Fruit fly (Drosophila melanogaster): Measurements from ENCODE around the gene CG13031.
A peak's percentile ranks its signal among the peaks of the same experiment; 100 is the strongest.

Gene CG13031

DNA sequence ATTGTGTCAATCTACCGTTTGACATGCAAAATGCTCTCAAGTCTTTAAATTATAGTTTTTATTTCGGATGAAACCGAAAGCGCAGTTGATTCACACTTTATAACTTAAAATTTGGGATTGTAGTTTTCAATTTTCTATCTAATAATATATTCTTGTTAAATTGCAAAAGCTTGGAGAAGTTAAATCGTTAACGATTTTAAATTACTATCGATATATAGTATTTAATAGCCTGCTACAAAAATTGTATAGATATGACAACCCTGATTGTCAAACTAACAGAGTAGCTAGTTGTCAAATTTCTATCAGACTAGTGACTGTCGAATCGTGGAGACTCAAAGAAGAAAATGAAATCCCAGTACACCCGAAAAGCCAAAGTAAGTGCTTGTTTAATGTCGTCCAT lies 20.0 kb upstream of the CG13031 start, which contains the start of gene CG9692:
CG9692 (plus strand) TSS at position 301 of the 400 bp plus-strand sequence.
- TF ChIP-seq CG14711 (tag; optimal IDR thresholded peaks at IDR 0.05) (no peak), cnc (optimal IDR thresholded peaks at IDR 0.05) (no peak), Hr96 (GFP tag; optimal IDR thresholded peaks at IDR 0.05) (no peak), pad (GFP tag; optimal IDR thresholded peaks at IDR 0.05) (no peak), kay (GFP tag; ENCODE audit: borderline replicate concordance) (peak; percentile 84), CG11617 (GFP tag; optimal IDR thresholded peaks at IDR 0.05) (no peak), Clk (GFP tag; optimal IDR thresholded peaks at IDR 0.05) (no peak), Crg-1 (GFP tag; optimal IDR thresholded peaks at IDR 0.05) (no peak)

DNA sequence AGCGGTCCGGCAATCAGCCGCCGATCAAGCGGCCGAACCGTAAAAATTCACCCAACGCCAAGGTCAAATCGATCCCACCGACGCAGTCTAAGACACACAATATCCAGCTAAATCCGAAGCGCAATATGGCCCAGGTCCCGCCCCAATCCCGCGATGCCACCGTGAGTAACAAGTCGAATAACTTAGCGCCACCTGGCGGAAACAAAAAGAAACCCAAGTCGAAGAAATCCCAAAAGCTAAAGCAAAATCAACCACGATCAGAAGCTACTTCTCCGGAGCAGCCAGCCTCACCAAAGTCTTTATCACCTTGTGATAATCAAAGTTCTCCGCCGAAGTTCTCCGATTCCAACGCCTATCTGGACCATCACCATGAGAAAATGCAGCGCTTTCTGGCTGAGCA lies 19.0 kb upstream of the CG13031 start:
- TF ChIP-seq Hr96 (GFP tag; optimal IDR thresholded peaks at IDR 0.05), result no peak
- TF ChIP-seq CG14711 (tag; optimal IDR thresholded peaks at IDR 0.05), result no peak
- no peak for TF ChIP-seq tj (GFP tag; optimal IDR thresholded peaks at IDR 0.05)
- no peak for TF ChIP-seq CG5204 (GFP tag; optimal IDR thresholded peaks at IDR 0.05)
- TF ChIP-seq cnc (optimal IDR thresholded peaks at IDR 0.05), result no peak
- no peak for TF ChIP-seq CG7045 (GFP tag; optimal IDR thresholded peaks at IDR 0.05)

DNA sequence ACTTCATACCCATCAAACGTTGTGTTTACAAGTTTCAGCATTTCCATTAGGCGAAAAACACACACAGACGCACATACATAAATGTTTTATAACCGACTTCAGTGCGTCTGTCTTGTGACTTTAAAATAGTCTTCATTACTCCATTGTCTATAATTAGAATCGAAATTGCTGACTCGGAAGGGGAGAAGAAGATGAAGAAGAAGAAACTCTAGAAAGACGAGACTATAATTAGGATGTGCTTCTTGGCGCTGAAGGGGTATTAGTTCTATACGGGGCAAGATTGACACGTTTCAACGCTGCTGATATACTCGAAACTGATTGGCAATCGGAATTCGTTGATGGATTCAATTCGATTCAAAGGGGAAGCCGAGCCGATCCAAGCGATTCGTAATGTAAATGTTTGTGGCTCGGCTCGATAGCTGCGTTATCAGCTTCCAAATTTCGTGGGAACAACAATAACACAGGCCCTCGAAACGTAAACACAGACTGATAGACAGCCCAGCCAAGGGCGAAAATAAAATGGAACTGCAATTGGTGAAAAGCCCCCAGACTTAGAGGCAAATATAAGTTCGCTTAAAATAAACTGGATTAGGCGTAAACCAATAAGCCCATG lies 15.8 kb upstream of the CG13031 start:
- TF ChIP-seq pad (GFP tag; optimal IDR thresholded peaks at IDR 0.05) (no peak), cic (GFP tag; optimal IDR thresholded peaks at IDR 0.05) (peak; percentile 9)

DNA sequence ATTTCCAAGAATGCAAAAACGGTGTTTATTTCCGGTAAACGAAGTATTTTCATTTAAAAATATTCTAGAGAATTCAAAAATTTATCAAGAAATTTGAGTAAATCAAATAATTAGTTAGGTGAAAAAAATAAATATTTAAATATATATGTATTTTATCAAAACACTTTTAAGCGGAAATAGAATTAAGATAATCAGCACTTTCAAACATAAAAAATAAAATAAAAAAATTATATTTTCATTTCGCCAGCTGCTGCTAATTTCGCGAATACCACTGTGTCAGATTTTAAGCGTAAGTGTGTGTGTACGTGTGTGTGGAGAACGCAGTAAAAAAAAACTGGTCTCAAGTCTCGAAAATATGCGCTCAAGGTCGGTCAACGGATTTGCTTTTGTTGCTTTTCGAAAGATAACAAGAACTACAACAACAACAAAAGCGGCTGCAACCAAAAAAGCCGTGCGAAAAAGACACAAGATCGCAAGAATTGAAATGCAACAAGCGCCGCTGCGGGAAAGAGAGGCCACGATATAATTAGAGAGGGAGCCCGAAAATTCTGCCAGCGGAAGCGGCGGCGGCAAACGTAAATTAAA lies 14.9 kb upstream of the CG13031 start:
- TF ChIP-seq CG14711 (tag; optimal IDR thresholded peaks at IDR 0.05) (peak; percentile 5), ovo (GFP tag; optimal IDR thresholded peaks at IDR 0.05) (no peak), kay (GFP tag; ENCODE audit: borderline replicate concordance) (peak; percentile 92)

DNA sequence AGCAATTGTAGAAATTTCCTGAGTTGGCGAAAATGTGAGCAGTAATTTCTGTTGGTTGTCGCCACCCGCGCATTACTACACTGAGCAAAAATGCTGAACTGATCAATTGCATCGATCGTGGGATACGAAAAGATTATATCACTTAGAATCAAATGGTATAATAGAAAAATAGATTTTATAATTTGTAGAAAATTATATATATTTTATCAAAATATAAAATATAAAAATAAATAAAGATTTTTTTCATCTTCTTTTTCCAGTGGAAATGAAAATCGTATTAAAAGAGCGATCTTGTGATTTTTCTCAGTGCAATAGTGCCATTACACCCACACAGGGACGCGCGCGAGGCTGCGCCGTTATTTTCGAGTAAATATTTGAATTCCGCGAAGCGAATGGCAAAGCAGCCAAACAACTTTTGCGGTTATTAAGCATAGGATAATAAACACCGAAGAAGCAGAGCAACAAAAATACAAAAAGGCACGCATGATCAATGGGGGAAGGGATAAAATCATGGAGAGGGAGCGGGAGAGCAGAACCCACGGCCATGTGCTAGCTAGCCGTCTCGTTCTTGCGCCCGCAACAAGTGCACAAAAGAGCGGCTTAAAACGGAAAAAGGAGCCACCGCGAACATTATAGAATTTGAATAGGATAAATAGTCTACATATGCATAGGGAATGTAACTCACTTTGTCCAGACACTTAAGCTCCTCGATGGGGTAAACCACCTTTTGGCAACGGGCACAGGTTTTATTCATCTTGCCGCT lies 14.2 kb upstream of the CG13031 start:
- peak; percentile 65 for TF ChIP-seq CG7101 (tag; optimal IDR thresholded peaks at IDR 0.05)
- TF ChIP-seq Mnt (GFP tag; optimal IDR thresholded peaks at IDR 0.05), result no peak
- TF ChIP-seq bab1 (GFP tag; optimal IDR thresholded peaks at IDR 0.05), result peak; percentile 59
- TF ChIP-seq CG33017 (tag; optimal IDR thresholded peaks at IDR 0.05), result peak; percentile 39
- TF ChIP-seq CG14711 (tag; optimal IDR thresholded peaks at IDR 0.05), result peak; percentile 74
- peak; percentile 2 for TF ChIP-seq CG12768 (GFP tag; optimal IDR thresholded peaks at IDR 0.05)
- TF ChIP-seq CG1620 (GFP tag; optimal IDR thresholded peaks at IDR 0.05), result no peak
- TF ChIP-seq CG5204 (GFP tag; optimal IDR thresholded peaks at IDR 0.05), result no peak
- peak; percentile 79 for TF ChIP-seq pad (GFP tag; optimal IDR thresholded peaks at IDR 0.05)
- no peak for TF ChIP-seq Hr96 (GFP tag; optimal IDR thresholded peaks at IDR 0.05)
- TF ChIP-seq cic (GFP tag; optimal IDR thresholded peaks at IDR 0.05), result no peak
- TF ChIP-seq tj (GFP tag; optimal IDR thresholded peaks at IDR 0.05), result peak; percentile 84
- peak; percentile 28 for TF ChIP-seq CG7045 (GFP tag; optimal IDR thresholded peaks at IDR 0.05)
- TF ChIP-seq CG11617 (GFP tag; optimal IDR thresholded peaks at IDR 0.05), result peak; percentile 49
- peak; percentile 54 for TF ChIP-seq ovo (GFP tag; optimal IDR thresholded peaks at IDR 0.05)

- TF ChIP-seq ovo (GFP tag; optimal IDR thresholded peaks at IDR 0.05), result peak; percentile 63
- no peak for TF ChIP-seq kay (GFP tag; ENCODE audit: borderline replicate concordance)
- TF ChIP-seq CG14711 (tag; optimal IDR thresholded peaks at IDR 0.05), result no peak
- peak; percentile 48 for TF ChIP-seq CG33017 (tag; optimal IDR thresholded peaks at IDR 0.05)
- TF ChIP-seq Crg-1 (GFP tag; optimal IDR thresholded peaks at IDR 0.05), result no peak
- peak; percentile 41 for TF ChIP-seq bab1 (GFP tag; optimal IDR thresholded peaks at IDR 0.05)
- TF ChIP-seq cic (GFP tag; optimal IDR thresholded peaks at IDR 0.05), result peak; percentile 56
- peak; percentile 33 for TF ChIP-seq tj (GFP tag; optimal IDR thresholded peaks at IDR 0.05)
- TF ChIP-seq pad (GFP tag; optimal IDR thresholded peaks at IDR 0.05), result no peak
- peak; percentile 54 for TF ChIP-seq CG7101 (tag; optimal IDR thresholded peaks at IDR 0.05)
- peak; percentile 27 for TF ChIP-seq CG12768 (GFP tag; optimal IDR thresholded peaks at IDR 0.05)
- TF ChIP-seq CG1620 (GFP tag; optimal IDR thresholded peaks at IDR 0.05), result peak; percentile 47
- peak; percentile 11 for TF ChIP-seq Hr96 (GFP tag; optimal IDR thresholded peaks at IDR 0.05)
- TF ChIP-seq Mnt (GFP tag; optimal IDR thresholded peaks at IDR 0.05), result peak; percentile 64
- TF ChIP-seq cnc (optimal IDR thresholded peaks at IDR 0.05), result no peak
Measured at dm6 chr3L:16711430-16712228, 13.0 kb upstream of the CG13031 start, which contains the start of the genes CG43954, Lasp and Dab. Gene CG43954, minus strand, starts transcription at chr3L:16711677. Gene Lasp, minus strand, starts transcription at chr3L:16711677. Gene Dab, plus strand, starts transcription at chr3L:16712126.
